Worm (Caenorhabditis elegans) whole organism, late embryonic: ENCODE data around the gene F17E9.3.

Source experiments
- K09A11.1 ChIP-seq: sonication (generic microtip); optimal IDR thresholded peaks from 2 replicates; lab custom pipeline; 2017; ENCODE audit warnings: antibody characterized with exemption, mild to moderate bottlenecking, missing genetic modification characterization, missing compliant biosample characterization; ENCODE audit not compliant: insufficient read depth
- dve-1 ChIP-seq: sonication (generic microtip); optimal IDR thresholded peaks from 2 replicates; lab custom pipeline; 2017; ENCODE audit warnings: antibody characterized with exemption, mild to moderate bottlenecking, missing genetic modification characterization, missing compliant biosample characterization
- eyg-1 ChIP-seq: sonication (generic microtip); optimal IDR thresholded peaks from 2 replicates; lab custom pipeline; 2016; ENCODE audit warnings: missing genotype, missing genetic modification characterization, missing compliant biosample characterization
- fkh-6 ChIP-seq: sonication (generic microtip); optimal IDR thresholded peaks from 2 replicates; lab custom pipeline; 2016; ENCODE audit warnings: missing genetic modification characterization, missing compliant biosample characterization
- hlh-15 ChIP-seq: sonication (generic microtip); optimal IDR thresholded peaks from 2 replicates; lab custom pipeline; 2016; ENCODE audit warnings: missing genetic modification characterization, missing compliant biosample characterization
- lim-6 ChIP-seq: sonication (generic microtip); optimal IDR thresholded peaks from 2 replicates; lab custom pipeline; 2016; ENCODE audit warnings: missing genetic modification characterization, missing compliant biosample characterization
- mec-3 ChIP-seq: sonication (generic microtip); optimal IDR thresholded peaks from 2 replicates; lab custom pipeline; 2016; ENCODE audit warnings: borderline replicate concordance, missing genetic modification characterization, missing compliant biosample characterization
- nfya-1 ChIP-seq: sonication (generic microtip); optimal IDR thresholded peaks from 2 replicates; lab custom pipeline; 2017; ENCODE audit warnings: missing genetic modification characterization, mild to moderate bottlenecking, missing compliant biosample characterization, antibody characterized with exemption, moderate library complexity
- nhr-232 ChIP-seq: sonication (generic microtip); optimal IDR thresholded peaks from 2 replicates; lab custom pipeline; 2016; ENCODE audit warnings: missing genetic modification characterization, missing compliant biosample characterization
- odd-2 ChIP-seq: sonication (generic microtip); optimal IDR thresholded peaks from 2 replicates; lab custom pipeline; 2017; ENCODE audit warnings: antibody characterized with exemption, mild to moderate bottlenecking, missing genetic modification characterization, missing compliant biosample characterization
- rnt-1 ChIP-seq: sonication (generic microtip); optimal IDR thresholded peaks from 2 replicates; lab custom pipeline; 2016; ENCODE audit warnings: missing genetic modification characterization, missing compliant biosample characterization
- sdc-2 ChIP-seq: sonication (generic microtip); optimal IDR thresholded peaks from 2 replicates; lab custom pipeline; 2016; ENCODE audit warnings: missing genotype, missing genetic modification characterization, missing compliant biosample characterization

The F17E9.3 gene

DNA sequence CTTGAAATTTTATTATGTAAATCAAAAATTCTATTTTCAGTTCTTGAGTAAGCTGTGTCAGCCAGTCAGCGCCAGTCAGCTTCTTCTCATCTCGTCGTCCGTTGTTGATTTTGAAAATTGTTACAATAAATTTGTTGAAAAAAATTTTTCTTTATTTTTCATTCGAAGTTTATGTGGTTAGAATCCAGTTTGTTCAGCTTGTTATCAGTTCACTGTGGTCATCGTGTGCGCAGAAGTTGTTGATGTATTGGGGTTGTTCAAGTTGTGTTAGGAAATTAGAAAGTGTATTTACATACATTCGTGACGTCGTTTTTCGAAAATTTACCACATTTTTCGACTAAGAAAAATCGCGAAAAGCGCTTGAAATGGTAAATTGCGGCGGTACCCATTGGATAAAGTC is 43.1 kb downstream of the F17E9.3 start:
- TF ChIP-seq odd-2 (tag; lab: Kevin White, UChicago) (no peak), fkh-6 (tag; lab: Kevin White, UChicago) (no peak), mec-3 (tag; lab: Kevin White, UChicago) (no peak), lim-6 (tag; lab: Kevin White, UChicago) (no peak), nfya-1 (tag; lab: Kevin White, UChicago) (no peak), sdc-2 (tag; lab: Kevin White, UChicago) (no peak), dve-1 (tag; lab: Kevin White, UChicago) (no peak), hlh-15 (tag; lab: Kevin White, UChicago) (no peak), K09A11.1 (tag; lab: Kevin White, UChicago) (no peak), eyg-1 (no peak), nhr-232 (tag; lab: Kevin White, UChicago) (no peak), rnt-1 (no peak)
